Worm (Caenorhabditis elegans) whole organism, L4 larva: ENCODE results near the gene tbc-14.

Experiments used
- F49E8.2 ChIP-seq: sonication (generic microtip); optimal IDR thresholded peaks from 2 replicates; lab custom pipeline; 2016; ENCODE audit warnings: missing compliant biosample characterization, mild to moderate bottlenecking, missing genetic modification characterization, borderline replicate concordance
- aha-1 ChIP-seq: fragments of 150-350 bp; peaks from one replicate; lab custom pipeline; 2014; ENCODE audit warnings: missing biosample characterization, missing genetic modification characterization
- daf-19 ChIP-seq: fragments of 200-800 bp; sonication (Bioruptor generic); conservative IDR thresholded peaks from 2 replicates; pipeline ENCODE4 v1.3.6; 2022; ENCODE audit warnings: missing genetic modification characterization, missing compliant biosample characterization
- lin-39 ChIP-seq: fragments of 150-350 bp; optimal IDR thresholded peaks from 2 replicates; lab custom pipeline; 2014; ENCODE audit warnings: missing biosample characterization, missing genetic modification reagents, missing genetic modification characterization
- nhr-11 ChIP-seq: fragments of 150-350 bp; optimal IDR thresholded peaks from 2 replicates; lab custom pipeline; 2014; ENCODE audit warnings: missing biosample characterization, missing genetic modification characterization
- nhr-111 ChIP-seq: fragments of 200-800 bp; sonication (Bioruptor generic); optimal IDR thresholded peaks from 2 replicates; lab custom pipeline; 2018; ENCODE audit warnings: mild to moderate bottlenecking, missing genetic modification characterization, missing compliant biosample characterization
- nhr-25 ChIP-seq: sonication (generic microtip); optimal IDR thresholded peaks from 2 replicates; lab custom pipeline; 2017; ENCODE audit warnings: missing genetic modification characterization, mild to moderate bottlenecking, missing compliant biosample characterization, antibody characterized with exemption, moderate library complexity, borderline replicate concordance; ENCODE audit not compliant: insufficient read depth
- set-16 ChIP-seq: fragments of 200-800 bp; sonication (Bioruptor generic); IDR thresholded peaks from 2 replicates; pipeline ENCODE4 v1.3.6; 2022; ENCODE audit warnings: missing genetic modification reagents, missing genetic modification characterization, missing compliant biosample characterization
- skn-1 ChIP-seq: fragments of 150-350 bp; optimal IDR thresholded peaks from 2 replicates; lab custom pipeline; 2014; ENCODE audit warnings: missing biosample characterization, missing genetic modification characterization
- unc-130 ChIP-seq: sonication (generic microtip); optimal IDR thresholded peaks from 2 replicates; lab custom pipeline; 2016; ENCODE audit warnings: missing genetic modification reagents, missing genetic modification characterization, missing compliant biosample characterization
- zfp-3 ChIP-seq: fragments of 200-800 bp; sonication (Bioruptor generic); conservative IDR thresholded peaks from 2 replicates; pipeline ENCODE4 v1.3.6; 2022; ENCODE audit warnings: missing genetic modification reagents, missing genetic modification characterization, missing compliant biosample characterization
- ztf-7 ChIP-seq: fragments of 150-350 bp; optimal IDR thresholded peaks from 2 replicates; lab custom pipeline; 2014; ENCODE audit warnings: missing biosample characterization, missing genetic modification characterization

- TF ChIP-seq set-16 (GFP tag; lab: Robert Waterston, UW): no peak
- TF ChIP-seq ztf-7: no peak
- TF ChIP-seq daf-19 (GFP tag; lab: Robert Waterston, UW): no peak
- no peak for TF ChIP-seq skn-1 (tag; lab: Kevin White, UChicago)
- TF ChIP-seq F49E8.2 (tag; lab: Kevin White, UChicago): no peak
- TF ChIP-seq lin-39: no peak
- no peak for TF ChIP-seq unc-130 (GFP tag; lab: Kevin White, UChicago)
- no peak for TF ChIP-seq zfp-3
- no peak for TF ChIP-seq aha-1 (tag; lab: Kevin White, UChicago)
- TF ChIP-seq nhr-111: no peak
- TF ChIP-seq nhr-11 (tag; lab: Kevin White, UChicago): no peak
- no peak for TF ChIP-seq nhr-25 (tag; lab: Kevin White, UChicago)
Observed at ce11 chrII:13477230-13477629, 29.8 kb upstream of the tbc-14 start.
